Worm (Caenorhabditis elegans): ENCODE measurements around the gene arrd-5.

- no peak for TF ChIP-seq dve-1 (tag; optimal IDR thresholded peaks at IDR 0.05)
- TF ChIP-seq elt-4 (tag; optimal IDR thresholded peaks at IDR 0.05), result no peak
- no peak for TF ChIP-seq T23F11.4 (GFP tag; optimal IDR thresholded peaks at IDR 0.05)
- no peak for TF ChIP-seq pha-4 (tag; optimal IDR thresholded peaks at IDR 0.05)
- no peak for TF ChIP-seq F13H6.1 (tag; optimal IDR thresholded peaks at IDR 0.05)
- TF ChIP-seq ets-4 (tag; optimal IDR thresholded peaks at IDR 0.05), result no peak
Measured at ce11 chrII:9834921-9835320, at the start of gene arrd-5.

Measured in whole organism, late embryonic.